Worm (Caenorhabditis elegans) whole organism, midembryonic: ENCODE measurements around the gene C50E3.5.

ENCODE experiments used
- T22C8.4 ChIP-seq: fragments of 200-800 bp; sonication (Bioruptor generic); IDR thresholded peaks from 2 replicates; pipeline ENCODE4 v1.3.6; 2022; ENCODE audit warnings: missing genetic modification characterization, missing compliant biosample characterization
- cog-1 ChIP-seq: sonication (generic microtip); optimal IDR thresholded peaks from 2 replicates; lab custom pipeline; 2016; ENCODE audit warnings: missing genetic modification characterization, missing compliant biosample characterization
- flt-1 ChIP-seq: fragments of 200-800 bp; sonication (Bioruptor generic); IDR thresholded peaks from 2 replicates; pipeline ENCODE4 v1.3.6; 2022; ENCODE audit warnings: missing genetic modification characterization, missing compliant biosample characterization
- klf-2 ChIP-seq: fragments of 200-800 bp; sonication (Bioruptor generic); conservative IDR thresholded peaks from 2 replicates; pipeline ENCODE4 v1.3.6; 2022; ENCODE audit warnings: missing genetic modification reagents, missing genetic modification characterization, missing compliant biosample characterization
- med-1 ChIP-seq: sonication (generic microtip); optimal IDR thresholded peaks from 2 replicates; lab custom pipeline; 2017; ENCODE audit warnings: missing genetic modification characterization, mild to moderate bottlenecking, missing compliant biosample characterization, antibody characterized with exemption, missing genetic modification reagents; ENCODE audit not compliant: insufficient read depth
- ref-1 ChIP-seq: fragments of 200-800 bp; sonication (Bioruptor generic); conservative IDR thresholded peaks from 2 replicates; pipeline ENCODE4 v1.3.6; 2022; ENCODE audit warnings: missing genetic modification reagents, missing genetic modification characterization, missing compliant biosample characterization
- ztf-23 ChIP-seq: fragments of 200-800 bp; sonication (Bioruptor generic); IDR thresholded peaks from 2 replicates; pipeline ENCODE4 v1.3.6; 2022; ENCODE audit warnings: missing genetic modification reagents, missing genetic modification characterization, missing compliant biosample characterization
- ztf-29 ChIP-seq: fragments of 200-800 bp; sonication (Bioruptor generic); IDR thresholded peaks from 2 replicates; pipeline ENCODE4 v1.3.6; 2022; ENCODE audit warnings: missing genetic modification reagents, missing genetic modification characterization, missing compliant biosample characterization

DNA sequence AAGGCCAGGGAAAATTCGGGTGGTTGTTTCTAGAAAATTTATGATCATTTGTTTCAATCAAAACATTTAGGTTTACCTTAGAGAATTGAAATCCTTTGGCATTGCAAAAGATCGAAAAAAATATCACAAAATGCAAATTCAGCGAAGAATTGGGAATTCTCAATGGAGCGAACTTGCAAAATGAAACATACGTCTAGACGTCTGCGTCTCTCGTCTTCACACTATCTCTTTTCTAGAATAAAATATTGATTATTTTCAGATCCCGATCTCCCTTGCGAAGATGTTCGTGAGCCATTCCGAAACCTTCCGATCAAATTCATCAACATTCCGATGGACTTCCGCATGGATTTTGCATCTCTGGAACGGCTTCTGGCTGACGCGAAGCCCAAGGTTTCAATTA is 7.4 kb upstream of the C50E3.5 start, which contains the start of gene ets-6:
- TF ChIP-seq klf-2 (GFP tag; lab: Robert Waterston, UW) (no peak), flt-1 (GFP tag; lab: Robert Waterston, UW) (no peak), T22C8.4 (GFP tag; lab: Robert Waterston, UW) (peak; percentile 67), cog-1 (tag; lab: Kevin White, UChicago) (no peak), ref-1 (GFP tag; lab: Robert Waterston, UW) (no peak), ztf-23 (GFP tag; lab: Robert Waterston, UW) (no peak), ztf-29 (GFP tag; lab: Robert Waterston, UW) (no peak), med-1 (no peak)
